Worm (Caenorhabditis elegans) whole organism, L1 larva: Measurements from ENCODE around the gene E02H1.5.

Source experiments
- C04F5.9 ChIP-seq: sonication (generic microtip); optimal IDR thresholded peaks from 2 replicates; lab custom pipeline; 2016; ENCODE audit warnings: missing genetic modification characterization, missing compliant biosample characterization
- C34B4.2 ChIP-seq: sonication (generic microtip); optimal IDR thresholded peaks from 2 replicates; lab custom pipeline; 2017; ENCODE audit warnings: mild to moderate bottlenecking, missing genetic modification characterization, missing compliant biosample characterization
- F16B12.6 ChIP-seq: fragments of 150-350 bp; optimal IDR thresholded peaks from 2 replicates; lab custom pipeline; 2014; ENCODE audit warnings: missing biosample characterization, missing genetic modification characterization
- Y116A8C.19 ChIP-seq: sonication (generic microtip); optimal IDR thresholded peaks from 2 replicates; lab custom pipeline; 2016; ENCODE audit warnings: missing compliant biosample characterization, missing genetic modification characterization, borderline replicate concordance
- ama-1 ChIP-seq: fragments of 150-350 bp; optimal IDR thresholded peaks from 2 replicates; lab custom pipeline; 2014
- ceh-8 ChIP-seq: fragments of 200-800 bp; sonication (Bioruptor generic); optimal IDR thresholded peaks from 2 replicates; lab custom pipeline; 2018; ENCODE audit warnings: mild to moderate bottlenecking, missing genetic modification characterization, moderate library complexity, missing compliant biosample characterization
- ceh-82 ChIP-seq, 3 experiments: fragments of 150-350 bp in 1 of 3; sonication (generic microtip) in 2 of 3; optimal IDR thresholded peaks; 2 replicates each; lab custom pipeline; 2014 to 2017; ENCODE audit warnings: missing biosample characterization in 3 of 3, missing genetic modification characterization in 3 of 3
- ceh-88 ChIP-seq: fragments of 200-800 bp; sonication (Bioruptor generic); IDR thresholded peaks from 2 replicates; pipeline ENCODE4 v1.3.6; 2022; ENCODE audit warnings: missing genetic modification characterization, missing compliant biosample characterization
- ceh-90 ChIP-seq: sonication (generic microtip); optimal IDR thresholded peaks from 2 replicates; lab custom pipeline; 2016; ENCODE audit warnings: missing genetic modification characterization, missing compliant biosample characterization
- dpl-1 ChIP-seq, 3 experiments: fragments of 150-350 bp in 2 of 3; sonication (generic microtip) in 1 of 3; optimal IDR thresholded peaks; 2 replicates each; lab custom pipeline; 2014 to 2017; ENCODE audit warnings: missing biosample characterization in 3 of 3, missing genetic modification characterization in 3 of 3, missing genetic modification reagents in 3 of 3
- efl-1 ChIP-seq, 4 experiments: fragments of 150-350 bp; optimal IDR thresholded peaks in 3 of 4; peaks in 1 of 4; 1 replicate in 1 of 4; 2 replicates in 3 of 4; lab custom pipeline; 2014; ENCODE audit warnings: missing biosample characterization in 2 of 4, missing genetic modification characterization in 2 of 4, missing genetic modification reagents in 2 of 4
- efl-3 ChIP-seq: fragments of 200-800 bp; sonication (Bioruptor generic); optimal IDR thresholded peaks from 2 replicates; lab custom pipeline; 2018; ENCODE audit warnings: mild to moderate bottlenecking, missing genetic modification characterization, missing compliant biosample characterization
- egl-27 ChIP-seq, 2 experiments: fragments of 150-350 bp in 1 of 2; sonication (generic microtip); optimal IDR thresholded peaks; 3 replicates each; lab custom pipeline; 2017 to 2018; ENCODE audit warnings: missing biosample characterization in 2 of 2, missing genetic modification characterization in 2 of 2, missing genetic modification reagents in 2 of 2
- elt-2 ChIP-seq: sonication (generic microtip); optimal IDR thresholded peaks from 2 replicates; lab custom pipeline; 2016; ENCODE audit warnings: missing genetic modification characterization, mild to moderate bottlenecking, inconsistent platforms, missing compliant biosample characterization, missing genetic modification reagents
- ets-5 ChIP-seq: fragments of 200-800 bp; sonication (Bioruptor generic); IDR thresholded peaks from 2 replicates; pipeline ENCODE4 v1.3.6; 2022; ENCODE audit warnings: missing genetic modification characterization, missing compliant biosample characterization
- fkh-4 ChIP-seq: sonication (generic microtip); optimal IDR thresholded peaks from 2 replicates; lab custom pipeline; 2016; ENCODE audit warnings: missing compliant biosample characterization, missing genetic modification characterization, borderline replicate concordance
- fkh-8 ChIP-seq: sonication (generic microtip); optimal IDR thresholded peaks from 2 replicates; lab custom pipeline; 2016; ENCODE audit warnings: mild to moderate bottlenecking, missing genetic modification characterization, missing compliant biosample characterization
- hlh-17 ChIP-seq: fragments of 200-800 bp; sonication (Bioruptor generic); optimal IDR thresholded peaks from 2 replicates; lab custom pipeline; 2018; ENCODE audit warnings: missing genetic modification characterization, mild to moderate bottlenecking, missing compliant biosample characterization, moderate library complexity, borderline replicate concordance
- hlh-4 ChIP-seq: sonication (generic microtip); optimal IDR thresholded peaks from 2 replicates; lab custom pipeline; 2016; ENCODE audit warnings: mild to moderate bottlenecking, missing genetic modification characterization, missing compliant biosample characterization
- hpl-2 ChIP-seq: fragments of 150-350 bp; optimal IDR thresholded peaks from 2 replicates; lab custom pipeline; 2014; ENCODE audit warnings: missing biosample characterization, missing genetic modification reagents, missing genetic modification characterization
- isw-1 ChIP-seq: fragments of 200-800 bp; sonication (Bioruptor generic); IDR thresholded peaks from 2 replicates; pipeline ENCODE4 v1.3.6; 2022; ENCODE audit warnings: missing genetic modification characterization, missing compliant biosample characterization
- jun-1 ChIP-seq: fragments of 150-350 bp; optimal IDR thresholded peaks from 2 replicates; lab custom pipeline; 2014; ENCODE audit warnings: missing biosample characterization, missing genetic modification reagents, missing genetic modification characterization
- lin-15B ChIP-seq: fragments of 150-350 bp; sonication (generic microtip); optimal IDR thresholded peaks from 3 replicates; lab custom pipeline; 2014; ENCODE audit warnings: missing biosample characterization, missing genetic modification characterization
- lin-35 ChIP-seq, 2 experiments: fragments of 150-350 bp; optimal IDR thresholded peaks; 2 replicates each; lab custom pipeline; 2014; ENCODE audit warnings: missing biosample characterization in 2 of 2, missing genetic modification characterization in 2 of 2, missing genetic modification reagents in 2 of 2
- lin-39 ChIP-seq: fragments of 150-350 bp; optimal IDR thresholded peaks from 2 replicates; lab custom pipeline; 2014; ENCODE audit warnings: missing biosample characterization, missing genetic modification reagents, missing genetic modification characterization
- lir-3 ChIP-seq: sonication (generic microtip); optimal IDR thresholded peaks from 2 replicates; lab custom pipeline; 2016; ENCODE audit warnings: mild to moderate bottlenecking, missing genetic modification characterization, moderate library complexity, missing compliant biosample characterization; ENCODE audit not compliant: poor library complexity
- mab-9 ChIP-seq: fragments of 200-800 bp; sonication (Bioruptor generic); IDR thresholded peaks from 2 replicates; pipeline ENCODE4 v1.3.6; 2022; ENCODE audit warnings: missing genetic modification reagents, missing genetic modification characterization, missing compliant biosample characterization
- mef-2 ChIP-seq: fragments of 150-350 bp; optimal IDR thresholded peaks from 2 replicates; lab custom pipeline; 2014; ENCODE audit warnings: missing biosample characterization, missing genetic modification characterization
- mep-1 ChIP-seq: fragments of 150-350 bp; optimal IDR thresholded peaks from 2 replicates; lab custom pipeline; 2014; ENCODE audit warnings: missing biosample characterization, missing genetic modification characterization
- nhr-12 ChIP-seq: sonication (generic microtip); optimal IDR thresholded peaks from 2 replicates; lab custom pipeline; 2017; ENCODE audit warnings: missing biosample characterization, missing genetic modification characterization
- nhr-28 ChIP-seq: fragments of 150-350 bp; optimal IDR thresholded peaks from 2 replicates; lab custom pipeline; 2014; ENCODE audit warnings: missing biosample characterization, missing genetic modification characterization
- nhr-71 ChIP-seq: sonication (generic microtip); optimal IDR thresholded peaks from 2 replicates; lab custom pipeline; 2016; ENCODE audit warnings: mild to moderate bottlenecking, missing genetic modification characterization, moderate library complexity, missing compliant biosample characterization
- nhr-77 ChIP-seq: fragments of 150-350 bp; optimal IDR thresholded peaks from 2 replicates; lab custom pipeline; 2014; ENCODE audit warnings: missing biosample characterization, missing genetic modification characterization
- nhr-84 ChIP-seq: sonication (generic microtip); optimal IDR thresholded peaks from 2 replicates; lab custom pipeline; 2017; ENCODE audit warnings: missing biosample characterization, missing genetic modification characterization
- nhr-85 ChIP-seq: sonication (generic microtip); peaks from one replicate; lab custom pipeline; 2016; ENCODE audit warnings: missing genetic modification characterization, inconsistent platforms, missing compliant biosample characterization
- nhr-90 ChIP-seq: sonication (generic microtip); optimal IDR thresholded peaks from 2 replicates; lab custom pipeline; 2016; ENCODE audit warnings: mild to moderate bottlenecking, missing genetic modification characterization, missing compliant biosample characterization; ENCODE audit not compliant: poor library complexity
- pag-3 ChIP-seq: sonication (generic microtip); optimal IDR thresholded peaks from 2 replicates; lab custom pipeline; 2017; ENCODE audit warnings: missing genetic modification characterization, mild to moderate bottlenecking, missing compliant biosample characterization, antibody characterized with exemption, borderline replicate concordance; ENCODE audit not compliant: insufficient read depth
- pax-3 ChIP-seq: fragments of 200-800 bp; sonication (Bioruptor generic); optimal IDR thresholded peaks from 2 replicates; lab custom pipeline; 2018; ENCODE audit warnings: mild to moderate bottlenecking, missing genetic modification characterization, moderate library complexity, missing compliant biosample characterization
- skn-1 ChIP-seq: fragments of 150-350 bp; optimal IDR thresholded peaks from 2 replicates; lab custom pipeline; 2014; ENCODE audit warnings: missing biosample characterization, missing genetic modification characterization
- snpc-4 ChIP-seq: fragments of 150-350 bp; optimal IDR thresholded peaks from 2 replicates; lab custom pipeline; 2014; ENCODE audit warnings: missing biosample characterization, missing genetic modification characterization
- sox-4 ChIP-seq: sonication (generic microtip); optimal IDR thresholded peaks from 2 replicates; lab custom pipeline; 2016; ENCODE audit warnings: missing genetic modification characterization, missing compliant biosample characterization
- tbx-2 ChIP-seq: sonication (generic microtip); optimal IDR thresholded peaks from 2 replicates; lab custom pipeline; 2016; ENCODE audit warnings: missing genetic modification characterization, missing compliant biosample characterization
- tlp-1 ChIP-seq: fragments of 150-350 bp; optimal IDR thresholded peaks from 2 replicates; lab custom pipeline; 2014; ENCODE audit warnings: missing biosample characterization, missing genetic modification characterization
- unc-130 ChIP-seq: fragments of 150-350 bp; optimal IDR thresholded peaks from 2 replicates; lab custom pipeline; 2017; ENCODE audit warnings: missing biosample characterization, missing genetic modification characterization, inconsistent platforms
- vab-15 ChIP-seq: sonication (generic microtip); optimal IDR thresholded peaks from 2 replicates; lab custom pipeline; 2017; ENCODE audit warnings: missing genotype, mild to moderate bottlenecking, missing genetic modification characterization, missing compliant biosample characterization
- xbp-1 ChIP-seq: sonication (generic microtip); optimal IDR thresholded peaks from 2 replicates; lab custom pipeline; 2016; ENCODE audit warnings: missing genetic modification characterization, missing compliant biosample characterization
- zag-1 ChIP-seq: fragments of 150-350 bp; optimal IDR thresholded peaks from 2 replicates; lab custom pipeline; 2014; ENCODE audit warnings: missing biosample characterization, missing genetic modification characterization
- zip-4 ChIP-seq: fragments of 200-800 bp; sonication (Bioruptor generic); optimal IDR thresholded peaks from 2 replicates; lab custom pipeline; 2018; ENCODE audit warnings: mild to moderate bottlenecking, missing genetic modification characterization, moderate library complexity, missing compliant biosample characterization
- ztf-11 ChIP-seq, 2 experiments: sonication (generic microtip); optimal IDR thresholded peaks; 2 replicates each; lab custom pipeline; 2016 to 2017; ENCODE audit warnings: missing genetic modification characterization in 2 of 2, missing biosample characterization in 1 of 2, missing compliant biosample characterization in 1 of 2
- ztf-4 ChIP-seq: fragments of 150-350 bp; optimal IDR thresholded peaks from 2 replicates; lab custom pipeline; 2014; ENCODE audit warnings: missing biosample characterization, missing genetic modification characterization

Gene E02H1.5

ce11 chrII:9618759-9619158 is 23.7 kb downstream of the E02H1.5 start:
- TF ChIP-seq efl-1 (optimal IDR thresholded peaks at IDR 0.05; lab: Kevin White, UChicago) (no peak), efl-1 (GFP tag; optimal IDR thresholded peaks at IDR 0.05 in 1 of 2; lab: Kevin White, UChicago) (peak in 1 of 2 experiments; percentile 39), nhr-85 (tag; lab: Kevin White, UChicago) (peak; percentile 26), lin-15B (tag; lab: Kevin White, UChicago) (no peak)

- peak; percentile 81 for TF ChIP-seq ama-1 (lab: Kevin White, UChicago)
- no peak for TF ChIP-seq mab-9 (GFP tag; lab: Robert Waterston, UW)
- TF ChIP-seq pax-3, result no peak
- peak; percentile 80 for TF ChIP-seq nhr-71 (tag; lab: Kevin White, UChicago)
- TF ChIP-seq snpc-4, result no peak
- no peak for TF ChIP-seq ets-5 (GFP tag; lab: Robert Waterston, UW)
- no peak for TF ChIP-seq Y116A8C.19 (tag; lab: Kevin White, UChicago)
- no peak for TF ChIP-seq mef-2 (tag; lab: Kevin White, UChicago)
- TF ChIP-seq C34B4.2, result no peak
- no peak for TF ChIP-seq hlh-17 (GFP tag; lab: Kevin White, UChicago)
- TF ChIP-seq jun-1 (tag; lab: Kevin White, UChicago), result peak; percentile 59
- TF ChIP-seq efl-3 (GFP tag; lab: Kevin White, UChicago), result no peak
- TF ChIP-seq nhr-28 (tag; lab: Kevin White, UChicago), result no peak
- TF ChIP-seq skn-1, result peak; percentile 32
- TF ChIP-seq nhr-84, result no peak
- TF ChIP-seq ztf-4 (tag; lab: Kevin White, UChicago), result no peak
- no peak for TF ChIP-seq vab-15
- no peak for TF ChIP-seq tlp-1 (tag; lab: Kevin White, UChicago)
- peak; percentile 0 for TF ChIP-seq tbx-2 (tag; lab: Kevin White, UChicago)
- peak; percentile 87 for TF ChIP-seq nhr-85 (tag; lab: Kevin White, UChicago)
- TF ChIP-seq zip-4, result no peak
- TF ChIP-seq dpl-1 (GFP tag; optimal IDR thresholded peaks at IDR 0.05; lab: Kevin White, UChicago), result peak in 1 of 3 experiments; percentile 17
- TF ChIP-seq lin-39 (tag; lab: Kevin White, UChicago), result no peak
- peak; percentile 72 for TF ChIP-seq nhr-90 (tag; lab: Kevin White, UChicago)
- no peak for TF ChIP-seq hlh-4 (tag; lab: Kevin White, UChicago)
- no peak for TF ChIP-seq fkh-8 (tag; lab: Kevin White, UChicago)
- TF ChIP-seq ztf-11 (tag; optimal IDR thresholded peaks at IDR 0.05; lab: Kevin White, UChicago), result no peak
- TF ChIP-seq nhr-12 (tag; lab: Kevin White, UChicago), result no peak
- no peak for TF ChIP-seq C04F5.9 (tag; lab: Kevin White, UChicago)
- no peak for TF ChIP-seq ceh-8
- no peak for TF ChIP-seq nhr-77 (tag; lab: Kevin White, UChicago)
- TF ChIP-seq mep-1 (tag; lab: Kevin White, UChicago), result peak; percentile 59
- TF ChIP-seq elt-2 (tag; lab: Kevin White, UChicago), result peak; percentile 62
- no peak for TF ChIP-seq fkh-4 (tag; lab: Kevin White, UChicago)
- TF ChIP-seq sox-4 (tag; lab: Kevin White, UChicago), result no peak
- peak; percentile 25 for TF ChIP-seq xbp-1 (tag; lab: Kevin White, UChicago)
- no peak for TF ChIP-seq ceh-90
- peak; percentile 59 for TF ChIP-seq unc-130 (tag; lab: Kevin White, UChicago)
- TF ChIP-seq zag-1 (tag; lab: Kevin White, UChicago), result no peak
- TF ChIP-seq F16B12.6 (tag; lab: Kevin White, UChicago), result no peak
- peak in 2 of 3 experiments; percentile 18 to 35 for TF ChIP-seq ceh-82 (tag; optimal IDR thresholded peaks at IDR 0.05; lab: Kevin White, UChicago)
- TF ChIP-seq lin-35 (GFP tag; optimal IDR thresholded peaks at IDR 0.05; lab: Kevin White, UChicago), result peak; percentile 4 to 64
- TF ChIP-seq pag-3 (tag; lab: Kevin White, UChicago), result no peak
- TF ChIP-seq isw-1, result no peak
- peak; percentile 2 to 38 for TF ChIP-seq egl-27 (tag; optimal IDR thresholded peaks at IDR 0.05; lab: Kevin White, UChicago)
- no peak for TF ChIP-seq hpl-2
- TF ChIP-seq efl-1 (optimal IDR thresholded peaks at IDR 0.05; lab: Kevin White, UChicago), result peak; percentile 33 to 43
- TF ChIP-seq efl-1 (GFP tag; optimal IDR thresholded peaks at IDR 0.05 in 1 of 2; lab: Kevin White, UChicago), result no peak
- TF ChIP-seq ceh-88 (GFP tag; lab: Robert Waterston, UW), result no peak
- TF ChIP-seq lir-3 (tag; lab: Kevin White, UChicago), result no peak
These were observed 24.4 kb downstream of the E02H1.5 start for ce11 chrII:9619402-9619862.
